Worm (Caenorhabditis elegans) whole organism, mixed stage, embryonic: ENCODE results near the gene D1053.4.

Experiments
- ces-1 ChIP-seq: fragments of 150-350 bp; optimal IDR thresholded peaks from 2 replicates; lab custom pipeline; 2014; ENCODE audit warnings: missing biosample characterization, missing genetic modification reagents, missing genetic modification characterization
- nhr-237 ChIP-seq: fragments of 150-350 bp; optimal IDR thresholded peaks from 2 replicates; lab custom pipeline; 2014; ENCODE audit warnings: missing biosample characterization, missing genetic modification characterization
- unc-39 ChIP-seq: fragments of 150-350 bp; optimal IDR thresholded peaks from 2 replicates; lab custom pipeline; 2014; ENCODE audit warnings: missing biosample characterization, missing genetic modification characterization

DNA sequence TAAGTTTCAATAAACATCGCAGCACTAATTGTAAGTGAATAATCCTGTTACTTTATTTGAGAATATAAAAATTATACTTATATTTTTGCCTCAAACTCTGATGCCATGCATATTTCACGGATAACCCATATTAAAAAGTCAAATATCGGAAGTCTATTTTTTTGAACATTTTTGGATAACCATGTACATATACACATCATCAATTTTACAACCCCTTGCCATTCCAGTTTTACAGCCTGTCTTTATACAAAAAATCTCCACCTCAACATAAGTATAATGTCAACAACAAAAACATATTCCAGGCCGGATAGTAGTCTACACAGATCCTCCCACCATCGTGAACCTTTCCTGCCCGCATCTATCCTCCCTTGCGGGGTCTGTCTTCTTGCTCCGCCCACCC lies 39.3 kb downstream of the D1053.4 start, which contains the start of gene hnd-1:
- TF ChIP-seq nhr-237 (tag; lab: Kevin White, UChicago), result no peak
- TF ChIP-seq unc-39 (tag; lab: Kevin White, UChicago), result no peak
- TF ChIP-seq ces-1 (GFP tag; lab: Kevin White, UChicago), result no peak
